Fruit fly (Drosophila melanogaster) whole organism, wandering third instar larva: ENCODE results near the gene CG9609.

ENCODE experiments used
- CG32264 ChIP-seq: fragments of 200-800 bp; sonication (Bioruptor generic); optimal IDR thresholded peaks from 2 replicates; lab custom pipeline; 2016; ENCODE audit warnings: missing biosample characterization, missing genetic modification characterization
- Dfd ChIP-seq: fragments of >200 bp; optimal IDR thresholded peaks from 2 replicates; lab custom pipeline; 2017; ENCODE audit warnings: missing biosample characterization, missing genetic modification characterization
- Dif ChIP-seq: fragments of 200-275, 200-300 bp; sonication (Bioruptor generic); optimal IDR thresholded peaks from 2 replicates; lab custom pipeline; 2018; ENCODE audit warnings: missing biosample characterization, missing genetic modification characterization; ENCODE audit not compliant: partially characterized antibody
- Jra ChIP-seq: sonication (Bioruptor generic); optimal IDR thresholded peaks from 2 replicates; lab custom pipeline; 2016; ENCODE audit warnings: missing biosample characterization, missing genetic modification characterization
- Mio ChIP-seq: sonication (Bioruptor generic); optimal IDR thresholded peaks from 2 replicates; lab custom pipeline; 2016; ENCODE audit warnings: missing biosample characterization, missing genetic modification characterization
- Myc ChIP-seq: fragments of >200 bp; optimal IDR thresholded peaks from 2 replicates; lab custom pipeline; 2017
- Sp1 ChIP-seq: fragments of 200-800 bp; sonication (Bioruptor generic); optimal IDR thresholded peaks from 3 replicates; lab custom pipeline; 2019; ENCODE audit warnings: missing biosample characterization, mild to moderate bottlenecking, missing genetic modification characterization, moderate library complexity
- dmrt93B ChIP-seq: fragments of 200-800 bp; sonication (Bioruptor generic); optimal IDR thresholded peaks from 2 replicates; lab custom pipeline; 2018; ENCODE audit warnings: missing biosample characterization, mild to moderate bottlenecking, missing genetic modification characterization
- h ChIP-seq: fragments of 200-800 bp; sonication (Bioruptor generic); optimal IDR thresholded peaks from 3 replicates; lab custom pipeline; 2016; ENCODE audit warnings: missing biosample characterization, mild to moderate bottlenecking, missing genetic modification characterization
- pan ChIP-seq: fragments of >200 bp; optimal IDR thresholded peaks from 2 replicates; lab custom pipeline; 2017
- psq ChIP-seq: fragments of 200-800 bp; sonication (Bioruptor generic); optimal IDR thresholded peaks from 3 replicates; lab custom pipeline; 2017; ENCODE audit warnings: missing biosample characterization, mild to moderate bottlenecking, missing genetic modification characterization, moderate library complexity
- sv ChIP-seq: fragments of 200-800 bp; sonication (Bioruptor generic); optimal IDR thresholded peaks from 3 replicates; lab custom pipeline; 2016; ENCODE audit warnings: missing biosample characterization, missing genetic modification characterization
- tai ChIP-seq: sonication (Bioruptor generic); optimal IDR thresholded peaks from 2 replicates; lab custom pipeline; 2016; ENCODE audit warnings: missing biosample characterization, missing genetic modification characterization
- usp ChIP-seq: fragments of >200 bp; optimal IDR thresholded peaks from 2 replicates; lab custom pipeline; 2017; ENCODE audit warnings: missing biosample characterization, missing genetic modification characterization

DNA sequence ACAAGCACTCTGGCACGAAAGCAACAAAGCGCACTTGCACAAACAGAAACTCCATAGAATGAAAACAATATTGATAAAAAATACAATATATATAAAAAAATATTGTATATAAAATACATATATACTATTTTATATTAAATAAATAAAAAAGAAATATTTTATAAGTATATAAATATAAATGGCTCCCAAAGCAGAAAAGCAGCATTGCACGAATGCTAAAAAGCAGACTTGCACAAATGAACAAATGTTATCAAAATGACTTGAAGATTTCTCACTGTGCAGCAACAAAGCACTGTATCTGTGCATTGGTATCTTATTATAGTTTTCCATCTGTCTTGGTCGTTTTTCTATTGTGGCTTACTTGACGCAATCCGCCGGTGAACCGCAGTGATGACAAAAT is 18.0 kb downstream of the CG9609 start:
- TF ChIP-seq Sp1 (GFP tag; lab: Kevin White, UChicago) (no peak), pan (lab: Kevin White, UChicago) (no peak), tai (GFP tag; lab: Kevin White, UChicago) (no peak), sv (GFP tag; lab: Kevin White, UChicago) (no peak), h (GFP tag; lab: Kevin White, UChicago) (no peak), Dfd (GFP tag; lab: Kevin White, UChicago) (no peak), usp (no peak), Myc (no peak), Dif (GFP tag; lab: Kevin White, UChicago) (no peak), CG32264 (GFP tag; lab: Kevin White, UChicago) (no peak), Mio (GFP tag; lab: Kevin White, UChicago) (no peak), Jra (GFP tag; lab: Kevin White, UChicago) (no peak), dmrt93B (no peak), psq (GFP tag; lab: Kevin White, UChicago) (no peak)
